Fruit fly (Drosophila melanogaster) whole organism, embryonic: ENCODE results near the gene CheA29a.

Experiments
- Adf1 ChIP-seq: fragments of 200-800 bp; sonication (Bioruptor generic); IDR thresholded peaks from 2 replicates; pipeline ENCODE4 v1.3.6; 2022; ENCODE audit warnings: missing biosample characterization, missing genetic modification characterization
- B-H2 ChIP-seq: fragments of 200-800 bp; sonication (Bioruptor generic); optimal IDR thresholded peaks from 2 replicates; lab custom pipeline; 2018; ENCODE audit warnings: missing biosample characterization, mild to moderate bottlenecking, missing genetic modification characterization
- BEAF-32 ChIP-seq: fragments of 200-800 bp; sonication (Bioruptor generic); optimal IDR thresholded peaks from 3 replicates; lab custom pipeline; 2017; ENCODE audit warnings: missing biosample characterization, missing genetic modification characterization, mild to moderate bottlenecking, moderate library complexity, missing genetic modification reagents
- Bgb ChIP-seq: fragments of 200-800 bp; sonication (Bioruptor generic); IDR thresholded peaks from 2 replicates; pipeline ENCODE4 v1.3.6; 2022; ENCODE audit warnings: missing biosample characterization, missing genetic modification characterization; ENCODE audit not compliant: partially characterized antibody
- CG10209 ChIP-seq: fragments of 200-800 bp; sonication (Bioruptor generic); optimal IDR thresholded peaks from 3 replicates; lab custom pipeline; 2017; ENCODE audit warnings: missing biosample characterization, mild to moderate bottlenecking, missing genetic modification characterization, missing genetic modification reagents
- CG10543 ChIP-seq: fragments of 200-800 bp; sonication (Bioruptor generic); optimal IDR thresholded peaks from 3 replicates; lab custom pipeline; 2017; ENCODE audit warnings: missing biosample characterization, mild to moderate bottlenecking, missing genetic modification characterization, moderate library complexity
- CG13123 ChIP-seq: fragments of 200-800 bp; sonication (Bioruptor generic); optimal IDR thresholded peaks from 2 replicates; lab custom pipeline; 2016; ENCODE audit warnings: missing biosample characterization, missing genetic modification characterization
- CG13287 ChIP-seq: fragments of 200-800 bp; sonication (Bioruptor generic); IDR thresholded peaks from 2 replicates; pipeline ENCODE4 v1.3.6; 2022; ENCODE audit warnings: missing biosample characterization, missing genetic modification characterization; ENCODE audit not compliant: partially characterized antibody
- CG13624 ChIP-seq: fragments of 200-800 bp; sonication (Bioruptor generic); optimal IDR thresholded peaks from 2 replicates; lab custom pipeline; 2016; ENCODE audit warnings: missing biosample characterization, missing genetic modification characterization
- CG15011 ChIP-seq: fragments of 200-800 bp; sonication (Bioruptor generic); optimal IDR thresholded peaks from 3 replicates; lab custom pipeline; 2018; ENCODE audit warnings: missing biosample characterization, mild to moderate bottlenecking, missing genetic modification characterization
- CG15073 ChIP-seq: fragments of 200-800 bp; sonication (Bioruptor generic); optimal IDR thresholded peaks from 2 replicates; lab custom pipeline; 2016; ENCODE audit warnings: missing biosample characterization, missing genetic modification characterization
- CG15514 ChIP-seq: fragments of 200-800 bp; sonication (Bioruptor generic); optimal IDR thresholded peaks from 3 replicates; lab custom pipeline; 2017; ENCODE audit warnings: missing biosample characterization, missing genetic modification characterization, mild to moderate bottlenecking, moderate library complexity, missing genetic modification reagents
- CG18476 ChIP-seq: fragments of 200-800 bp; sonication (Bioruptor generic); optimal IDR thresholded peaks from 2 replicates; lab custom pipeline; 2016; ENCODE audit warnings: missing biosample characterization, mild to moderate bottlenecking, missing genetic modification characterization
- CG18619 ChIP-seq: fragments of 200-800 bp; sonication (Bioruptor generic); optimal IDR thresholded peaks from 3 replicates; lab custom pipeline; 2017; ENCODE audit warnings: missing biosample characterization, mild to moderate bottlenecking, missing genetic modification characterization
- CG2129 ChIP-seq: fragments of 200-800 bp; sonication (Bioruptor generic); IDR thresholded peaks from 2 replicates; pipeline ENCODE4 v1.3.6; 2022; ENCODE audit warnings: missing biosample characterization, missing genetic modification characterization; ENCODE audit not compliant: partially characterized antibody
- CG30403 ChIP-seq: fragments of 200-800 bp; sonication (Bioruptor generic); optimal IDR thresholded peaks from 3 replicates; lab custom pipeline; 2016; ENCODE audit warnings: missing biosample characterization, missing genetic modification characterization
- CG4360 ChIP-seq: fragments of 200-800 bp; sonication (Bioruptor generic); IDR thresholded peaks from 2 replicates; pipeline ENCODE4 v1.3.6; 2022; ENCODE audit warnings: missing biosample characterization, missing genetic modification characterization
- CG43689 ChIP-seq: fragments of 200-800 bp; sonication (Bioruptor generic); IDR thresholded peaks from 2 replicates; pipeline ENCODE4 v1.3.6; 2022; ENCODE audit warnings: missing biosample characterization, missing genetic modification characterization
- CG7839 ChIP-seq: fragments of 200-800 bp; sonication (Bioruptor generic); optimal IDR thresholded peaks from 3 replicates; lab custom pipeline; 2018; ENCODE audit warnings: missing biosample characterization, mild to moderate bottlenecking, missing genetic modification characterization, moderate library complexity
- CG7987 ChIP-seq: fragments of 200-800 bp; sonication (Bioruptor generic); optimal IDR thresholded peaks from 2 replicates; lab custom pipeline; 2018; ENCODE audit warnings: missing biosample characterization, mild to moderate bottlenecking, missing genetic modification characterization, moderate library complexity
- CG8290 ChIP-seq, 3 experiments: fragments of 200-800 bp; sonication (Bioruptor generic); optimal IDR thresholded peaks; 2 replicates each; lab custom pipeline; 2016 to 2019; ENCODE audit warnings: missing biosample characterization in 3 of 3, missing genetic modification characterization in 3 of 3, mild to moderate bottlenecking in 2 of 3, moderate library complexity in 1 of 3
- CG9932 ChIP-seq: fragments of 200-800 bp; sonication (Bioruptor generic); IDR thresholded peaks from 2 replicates; pipeline ENCODE4 v1.3.6; 2022; ENCODE audit warnings: missing biosample characterization, missing genetic modification characterization
- CoRest ChIP-seq: fragments of 200-800 bp; sonication (Bioruptor generic); optimal IDR thresholded peaks from 3 replicates; lab custom pipeline; 2018; ENCODE audit warnings: missing biosample characterization, mild to moderate bottlenecking, missing genetic modification characterization, moderate library complexity
- Dek ChIP-seq: fragments of 200-800 bp; sonication (Bioruptor generic); optimal IDR thresholded peaks from 3 replicates; lab custom pipeline; 2019; ENCODE audit warnings: missing biosample characterization, mild to moderate bottlenecking, missing genetic modification characterization, moderate library complexity
- Dp ChIP-seq: fragments of 200-800 bp; sonication (Bioruptor generic); optimal IDR thresholded peaks from 2 replicates; lab custom pipeline; 2018; ENCODE audit warnings: missing biosample characterization, mild to moderate bottlenecking, missing genetic modification characterization, moderate library complexity
- Dref ChIP-seq: fragments of 200-800 bp; sonication (Bioruptor generic); IDR thresholded peaks from 2 replicates; pipeline ENCODE4 v1.3.6; 2022; ENCODE audit warnings: missing biosample characterization, missing genetic modification characterization
- HmgD ChIP-seq: fragments of 200-800 bp; sonication (Bioruptor generic); optimal IDR thresholded peaks from 3 replicates; lab custom pipeline; 2016; ENCODE audit warnings: missing biosample characterization, missing genetic modification characterization
- HmgZ ChIP-seq: fragments of 200-800 bp; sonication (Bioruptor generic); optimal IDR thresholded peaks from 2 replicates; lab custom pipeline; 2018; ENCODE audit warnings: missing biosample characterization, mild to moderate bottlenecking, missing genetic modification characterization
- Hsf ChIP-seq: fragments of 200-800 bp; sonication (Bioruptor generic); optimal IDR thresholded peaks from 3 replicates; lab custom pipeline; 2016; ENCODE audit warnings: missing biosample characterization, missing genetic modification characterization
- MBD-R2 ChIP-seq: fragments of 200-800 bp; sonication (Bioruptor generic); IDR thresholded peaks from 2 replicates; pipeline ENCODE4 v1.3.6; 2022; ENCODE audit warnings: missing biosample characterization, missing genetic modification characterization
- Med ChIP-seq: fragments of 200-800 bp; sonication (Bioruptor generic); peaks from one replicate; lab custom pipeline; 2016; ENCODE audit warnings: missing biosample characterization, missing genetic modification characterization, mild to moderate bottlenecking, inconsistent platforms, moderate library complexity
- Side ChIP-seq: fragments of 200-800 bp; sonication (Bioruptor generic); optimal IDR thresholded peaks from 2 replicates; lab custom pipeline; 2016; ENCODE audit warnings: missing biosample characterization, missing genetic modification characterization
- Trl ChIP-seq, 3 experiments: fragments of >200 bp in 2 of 3; fragments of 200-800 bp in 1 of 3; sonication (Bioruptor generic) in 1 of 3; optimal IDR thresholded peaks; 2 replicates in 1 of 3; 3 replicates in 2 of 3; lab custom pipeline; 2016 to 2017; ENCODE audit warnings: missing biosample characterization in 1 of 3, missing genetic modification characterization in 1 of 3
- ato ChIP-seq: fragments of 200-800 bp; sonication (Bioruptor generic); IDR thresholded peaks from 2 replicates; pipeline ENCODE4 v1.3.6; 2022; ENCODE audit warnings: missing biosample characterization, missing genetic modification characterization; ENCODE audit not compliant: partially characterized antibody
- cwo ChIP-seq: fragments of 200-800 bp; sonication (Bioruptor generic); optimal IDR thresholded peaks from 3 replicates; lab custom pipeline; 2017; ENCODE audit warnings: missing biosample characterization, missing genetic modification characterization, mild to moderate bottlenecking, moderate library complexity, missing genetic modification reagents
- dmrt11E ChIP-seq: fragments of 200-800 bp; sonication (Bioruptor generic); optimal IDR thresholded peaks from 3 replicates; lab custom pipeline; 2018; ENCODE audit warnings: missing biosample characterization, mild to moderate bottlenecking, missing genetic modification characterization, moderate library complexity
- fd3F ChIP-seq: fragments of 200-800 bp; sonication (Bioruptor generic); optimal IDR thresholded peaks from 2 replicates; lab custom pipeline; 2018; ENCODE audit warnings: missing biosample characterization, mild to moderate bottlenecking, missing genetic modification characterization, moderate library complexity
- org-1 ChIP-seq: fragments of 200-800 bp; sonication (Bioruptor generic); optimal IDR thresholded peaks from 2 replicates; lab custom pipeline; 2017; ENCODE audit warnings: missing biosample characterization, missing genetic modification characterization
- pum ChIP-seq: fragments of 200-800 bp; sonication (Bioruptor generic); optimal IDR thresholded peaks from 2 replicates; lab custom pipeline; 2016; ENCODE audit warnings: missing biosample characterization, missing genetic modification characterization
- sna ChIP-seq: fragments of 200-800 bp; sonication (Bioruptor generic); IDR thresholded peaks from 2 replicates; pipeline ENCODE4 v1.3.6; 2022; ENCODE audit warnings: missing biosample characterization, missing genetic modification characterization; ENCODE audit not compliant: partially characterized antibody
- trem ChIP-seq: fragments of 200-800 bp; optimal IDR thresholded peaks from 3 replicates; lab custom pipeline; 2019; ENCODE audit warnings: missing biosample characterization, mild to moderate bottlenecking, missing genetic modification characterization, moderate library complexity

CheA29a gene

DNA sequence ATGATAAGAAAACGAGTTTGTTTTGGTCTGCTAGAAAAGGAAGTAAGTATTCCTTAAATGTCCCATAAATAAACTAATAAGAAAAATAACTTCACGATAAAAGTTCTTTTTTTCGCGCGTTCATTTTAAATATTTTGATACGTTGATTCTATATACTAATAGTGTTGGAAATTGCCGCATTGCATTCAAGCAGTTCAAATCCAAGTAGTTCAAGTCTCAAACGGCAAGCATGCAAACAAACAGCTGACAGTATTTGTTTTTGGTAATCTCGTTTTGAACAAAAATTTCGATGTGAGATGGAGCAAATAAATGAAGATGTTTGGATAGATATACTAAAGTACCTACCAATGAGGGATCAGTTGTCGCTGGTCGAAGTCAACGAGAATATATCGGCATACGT is 11.6 kb downstream of the CheA29a start, which contains the start of gene CG13088 (continued):
- TF ChIP-seq Trl (optimal IDR thresholded peaks at IDR 0.05; lab: Kevin White, UChicago) (no peak), Trl (GFP tag; optimal IDR thresholded peaks at IDR 0.05; lab: Kevin White, UChicago) (peak; percentile 33), Adf1 (GFP tag; lab: Robert Waterston, UW) (no peak), dmrt11E (tag; lab: Kevin White, UChicago) (peak; percentile 23), CG43689 (GFP tag; lab: Robert Waterston, UW) (no peak), CG13624 (peak; percentile 64), HmgD (peak; percentile 54), BEAF-32 (peak; percentile 21), Med (peak; percentile 89), Dref (GFP tag; lab: Robert Waterston, UW) (peak; percentile 54), ato (GFP tag; lab: Robert Waterston, UW) (no peak), CG15514 (GFP tag; lab: Kevin White, UChicago) (peak; percentile 61), CG13123 (peak; percentile 36), Side (GFP tag; lab: Kevin White, UChicago) (peak; percentile 12), CG2129 (GFP tag; lab: Robert Waterston, UW) (no peak), Dek (tag; lab: Kevin White, UChicago) (peak; percentile 6), Bgb (GFP tag; lab: Robert Waterston, UW) (peak; percentile 45; the same call in 1 of the 2 replicates), CG9932 (peak; percentile 58), CG30403 (GFP tag; lab: Kevin White, UChicago) (peak; percentile 29), CG18619 (GFP tag; lab: Kevin White, UChicago) (peak; percentile 4), CG13287 (GFP tag; lab: Robert Waterston, UW) (peak; percentile 41; the same call in 1 of the 2 replicates), CG15011 (GFP tag; lab: Kevin White, UChicago) (no peak), trem (tag; lab: Kevin White, UChicago) (peak; percentile 70), Hsf (GFP tag; lab: Kevin White, UChicago) (peak; percentile 36), CoRest (tag; lab: Kevin White, UChicago) (peak; percentile 56), HmgZ (tag; lab: Kevin White, UChicago) (peak; percentile 82), CG18476 (GFP tag; lab: Kevin White, UChicago) (peak; percentile 3), CG7839 (tag; lab: Kevin White, UChicago) (no peak), CG7987 (peak; percentile 36), B-H2 (peak; percentile 55), MBD-R2 (GFP tag; lab: Robert Waterston, UW) (peak; percentile 94), CG4360 (0 out of 2 replicates have a peak, but pooled peaks have one; percentile 7), org-1 (GFP tag; lab: Kevin White, UChicago) (no peak), sna (GFP tag; lab: Robert Waterston, UW) (no peak), Dp (GFP tag; lab: Kevin White, UChicago) (peak; percentile 96), cwo (GFP tag; lab: Kevin White, UChicago) (no peak), pum (peak; percentile 24), fd3F (peak; percentile 28)

DNA sequence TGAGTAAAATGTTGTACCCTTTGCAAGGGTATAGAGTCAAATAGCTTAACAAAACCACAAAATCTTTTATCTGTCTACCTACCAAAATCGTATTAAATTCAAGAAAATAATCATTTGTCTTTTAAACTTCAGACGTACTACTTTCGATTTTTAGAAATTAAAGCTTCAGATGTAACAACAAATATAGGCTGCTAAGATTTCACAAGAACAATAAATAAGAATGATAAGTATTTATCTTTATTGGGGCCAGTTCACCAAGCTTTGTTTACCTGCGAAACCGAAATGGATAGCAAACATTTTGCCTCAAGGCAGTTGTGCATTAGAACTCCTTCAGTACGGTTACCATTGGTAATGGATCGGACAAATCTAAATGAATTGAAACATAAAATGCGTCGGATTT is 13.3 kb downstream of the CheA29a start, which contains the start of gene CG43400:
TSS of gene CG43400 (plus strand) at position 301 of the 400 bp plus-strand sequence.
- TF ChIP-seq CG8290 (GFP tag; optimal IDR thresholded peaks at IDR 0.05; lab: Kevin White, UChicago) (no peak), CG8290 (tag; optimal IDR thresholded peaks at IDR 0.05; lab: Kevin White, UChicago) (no peak), CG10209 (no peak), CG10543 (GFP tag; lab: Kevin White, UChicago) (no peak), CG15073 (GFP tag; lab: Kevin White, UChicago) (no peak)
